Worm (Caenorhabditis elegans) whole organism, L3 larva: ENCODE measurements around the gene col-159.

Experiments used
- ama-1 ChIP-seq: fragments of 150-350 bp; optimal IDR thresholded peaks from 2 replicates; lab custom pipeline; 2018
- ztf-4 ChIP-seq: fragments of 150-350 bp; optimal IDR thresholded peaks from 2 replicates; lab custom pipeline; 2014; ENCODE audit warnings: missing biosample characterization, missing genetic modification characterization

DNA sequence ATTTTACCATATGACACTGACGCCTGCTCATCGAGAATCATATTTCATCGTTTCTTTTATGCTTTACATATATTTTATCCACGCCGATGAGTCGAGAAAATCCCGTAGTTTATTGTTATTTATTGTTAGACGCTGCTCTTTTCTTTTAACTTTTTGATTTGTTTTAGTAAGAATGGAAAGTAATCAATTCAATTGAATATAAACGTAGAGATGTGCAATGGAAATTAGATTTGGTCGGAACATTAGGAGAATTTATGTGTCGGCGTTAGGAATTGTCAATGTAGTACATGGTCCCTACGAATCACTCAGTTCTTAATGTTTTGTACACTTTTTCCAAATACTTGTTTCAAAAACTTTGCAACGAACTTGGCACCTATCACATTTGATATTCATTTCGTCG lies 36.7 kb downstream of the col-159 start:
- TF ChIP-seq ztf-4: no peak
- no peak for TF ChIP-seq ama-1 (lab: Kevin White, UChicago)
